Fruit fly (Drosophila melanogaster): ENCODE data around the gene vari.

The vari gene

dm6 chr2L:20799991-20800897 is 3.4 kb upstream of the vari start:
- TF ChIP-seq Dll (optimal IDR thresholded peaks at IDR 0.05) (no peak), psq (optimal IDR thresholded peaks at IDR 0.05) (no peak), usp (GFP tag; optimal IDR thresholded peaks at IDR 0.05) (no peak), CG8478 (optimal IDR thresholded peaks at IDR 0.05) (no peak), EcR (GFP tag; optimal IDR thresholded peaks at IDR 0.05) (no peak), pan (optimal IDR thresholded peaks at IDR 0.05) (no peak)

DNA sequence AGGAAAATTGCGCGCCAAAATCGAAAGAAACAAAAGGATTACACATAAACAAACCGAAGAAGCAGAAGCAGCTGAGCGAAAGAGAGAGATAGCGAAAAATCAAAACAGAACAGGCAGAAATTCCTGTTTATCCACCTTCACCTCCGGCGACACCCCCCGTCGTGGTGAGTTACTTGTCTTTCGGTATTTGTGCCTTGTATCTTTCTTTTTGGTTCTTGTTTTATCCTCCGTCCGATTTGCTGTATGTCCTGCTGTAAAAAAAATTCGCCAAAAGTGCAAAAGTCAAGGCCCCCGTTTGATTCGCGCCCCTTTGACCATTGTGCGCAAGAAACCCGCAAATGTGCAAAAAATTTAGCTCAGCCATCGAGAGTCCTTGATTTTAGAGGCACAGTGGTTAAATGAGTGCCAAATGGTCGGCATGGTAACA is 1.5 kb upstream of the vari start:
- TF ChIP-seq usp (GFP tag; optimal IDR thresholded peaks at IDR 0.05): no peak
- TF ChIP-seq Dll (optimal IDR thresholded peaks at IDR 0.05): no peak
- no peak for TF ChIP-seq pan (optimal IDR thresholded peaks at IDR 0.05)
- no peak for TF ChIP-seq psq (optimal IDR thresholded peaks at IDR 0.05)
- no peak for TF ChIP-seq CG8478 (optimal IDR thresholded peaks at IDR 0.05)
- TF ChIP-seq EcR (GFP tag; optimal IDR thresholded peaks at IDR 0.05): no peak

DNA sequence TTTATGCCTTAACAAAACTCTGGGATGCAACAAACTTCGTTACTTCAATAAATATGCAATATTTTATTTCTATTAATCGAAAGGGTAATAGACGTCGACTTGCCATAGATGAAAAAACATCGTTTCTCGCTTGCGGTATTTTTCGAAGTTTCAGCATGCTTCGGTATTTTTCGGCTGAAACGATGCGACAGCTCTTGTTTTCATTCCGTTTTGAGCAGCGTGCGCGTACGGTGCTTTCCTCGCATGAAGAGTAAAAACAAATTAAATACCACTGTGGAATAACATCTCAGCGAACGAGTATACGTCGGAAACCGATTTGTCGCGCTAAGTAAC is 639 bp upstream of the vari start, which contains the start of gene CG9328:
CG9328 (plus strand) TSS at position 201 of the 333 bp plus-strand sequence.
- TF ChIP-seq EcR (GFP tag; optimal IDR thresholded peaks at IDR 0.05) (no peak), psq (optimal IDR thresholded peaks at IDR 0.05) (no peak), Dll (optimal IDR thresholded peaks at IDR 0.05) (no peak), CG8478 (optimal IDR thresholded peaks at IDR 0.05) (no peak), pan (optimal IDR thresholded peaks at IDR 0.05) (no peak), usp (GFP tag; optimal IDR thresholded peaks at IDR 0.05) (no peak)

DNA sequence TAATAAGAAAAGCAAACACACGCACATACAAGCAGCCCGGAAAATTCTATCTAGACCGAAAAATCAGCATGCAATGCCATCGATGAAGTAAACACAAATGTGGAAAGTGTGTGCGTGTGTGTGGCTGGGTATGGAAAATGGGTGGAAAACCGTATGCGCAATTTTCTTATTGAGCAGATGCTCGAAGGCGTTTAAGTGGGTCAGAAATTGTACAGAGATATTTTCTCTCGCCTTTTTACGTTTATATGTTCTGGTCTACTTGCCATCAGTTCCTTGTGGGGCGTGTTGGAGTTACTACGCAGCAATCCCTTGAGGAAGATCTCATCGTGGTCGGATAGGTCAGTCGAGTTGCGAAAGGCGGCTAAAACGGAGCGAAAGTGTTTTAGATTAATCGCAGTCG is 1.1 kb downstream of the vari start:
- TF ChIP-seq CG8478 (optimal IDR thresholded peaks at IDR 0.05): no peak
- no peak for TF ChIP-seq pan (optimal IDR thresholded peaks at IDR 0.05)

dm6 chr2L:20794656-20795055 is 2.2 kb downstream of the vari start:
- TF ChIP-seq psq (optimal IDR thresholded peaks at IDR 0.05): no peak
- no peak for TF ChIP-seq CG8478 (optimal IDR thresholded peaks at IDR 0.05)
- TF ChIP-seq pan (optimal IDR thresholded peaks at IDR 0.05): no peak
- TF ChIP-seq usp (GFP tag; optimal IDR thresholded peaks at IDR 0.05): no peak
- TF ChIP-seq EcR (GFP tag; optimal IDR thresholded peaks at IDR 0.05): no peak
- no peak for TF ChIP-seq Dll (optimal IDR thresholded peaks at IDR 0.05)

- TF ChIP-seq psq (optimal IDR thresholded peaks at IDR 0.05) (no peak), Dll (optimal IDR thresholded peaks at IDR 0.05) (no peak), EcR (GFP tag; optimal IDR thresholded peaks at IDR 0.05) (no peak), usp (GFP tag; optimal IDR thresholded peaks at IDR 0.05) (no peak), CG8478 (optimal IDR thresholded peaks at IDR 0.05) (no peak), pan (optimal IDR thresholded peaks at IDR 0.05) (no peak)
Observed at dm6 chr2L:20793881-20794280, 3.0 kb downstream of the vari start.

- no peak for TF ChIP-seq usp (GFP tag; optimal IDR thresholded peaks at IDR 0.05)
- no peak for TF ChIP-seq EcR (GFP tag; optimal IDR thresholded peaks at IDR 0.05)
- TF ChIP-seq pan (optimal IDR thresholded peaks at IDR 0.05): no peak
- TF ChIP-seq psq (optimal IDR thresholded peaks at IDR 0.05): no peak
- no peak for TF ChIP-seq CG8478 (optimal IDR thresholded peaks at IDR 0.05)
- no peak for TF ChIP-seq Dll (optimal IDR thresholded peaks at IDR 0.05)
Observed at dm6 chr2L:20792988-20793544, 3.8 kb downstream of the vari start.

dm6 chr2L:20792521-20792920 is 4.3 kb downstream of the vari start:
- TF ChIP-seq psq (optimal IDR thresholded peaks at IDR 0.05): no peak

- TF ChIP-seq pan (optimal IDR thresholded peaks at IDR 0.05): no peak
- TF ChIP-seq EcR (GFP tag; optimal IDR thresholded peaks at IDR 0.05): no peak
- no peak for TF ChIP-seq Dll (optimal IDR thresholded peaks at IDR 0.05)
- TF ChIP-seq psq (optimal IDR thresholded peaks at IDR 0.05): no peak
- TF ChIP-seq usp (GFP tag; optimal IDR thresholded peaks at IDR 0.05): no peak
- TF ChIP-seq CG8478 (optimal IDR thresholded peaks at IDR 0.05): no peak
Observed at dm6 chr2L:20788050-20788449, 8.8 kb downstream of the vari start.

DNA sequence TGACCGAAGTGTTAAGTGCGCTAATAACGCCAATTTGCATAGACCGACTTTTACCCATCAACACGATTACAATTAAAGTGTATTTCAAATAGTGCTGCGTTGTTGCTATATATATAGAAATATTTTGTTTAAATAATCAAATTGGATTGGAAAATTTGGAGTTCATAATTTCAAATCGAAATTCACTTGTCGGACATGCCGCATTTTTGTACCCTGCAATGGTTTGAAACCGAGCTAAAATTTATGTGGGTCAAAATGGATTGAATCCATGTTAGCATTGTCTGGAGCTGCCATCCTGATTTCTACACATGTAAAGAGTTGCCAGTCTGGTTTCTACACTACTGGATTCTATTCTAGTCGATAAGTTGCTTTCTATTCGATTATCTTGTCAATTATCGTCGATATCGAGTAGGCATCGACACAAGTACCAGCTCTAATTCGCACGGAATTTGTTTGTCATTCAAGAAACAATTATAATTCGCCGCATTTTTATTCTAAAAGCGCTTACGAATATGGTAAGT is 9.5 kb downstream of the vari start, which contains the start of gene Pomp:
Pomp (plus strand) TSS at position 386 of the 521 bp plus-strand sequence.
- TF ChIP-seq psq (optimal IDR thresholded peaks at IDR 0.05) (peak; percentile 24), Dll (optimal IDR thresholded peaks at IDR 0.05) (no peak), EcR (GFP tag; optimal IDR thresholded peaks at IDR 0.05) (no peak), pan (optimal IDR thresholded peaks at IDR 0.05) (peak; percentile 78)

- no peak for TF ChIP-seq pan (optimal IDR thresholded peaks at IDR 0.05)
- no peak for TF ChIP-seq psq (optimal IDR thresholded peaks at IDR 0.05)
- TF ChIP-seq Dll (optimal IDR thresholded peaks at IDR 0.05): no peak
- TF ChIP-seq usp (GFP tag; optimal IDR thresholded peaks at IDR 0.05): no peak
- no peak for TF ChIP-seq CG8478 (optimal IDR thresholded peaks at IDR 0.05)
- TF ChIP-seq EcR (GFP tag; optimal IDR thresholded peaks at IDR 0.05): no peak
Observed at dm6 chr2L:20785333-20785732, 11.5 kb downstream of the vari start.

- TF ChIP-seq psq (optimal IDR thresholded peaks at IDR 0.05) (no peak), usp (GFP tag; optimal IDR thresholded peaks at IDR 0.05) (no peak), CG8478 (optimal IDR thresholded peaks at IDR 0.05) (no peak), EcR (GFP tag; optimal IDR thresholded peaks at IDR 0.05) (no peak), Dll (optimal IDR thresholded peaks at IDR 0.05) (no peak), pan (optimal IDR thresholded peaks at IDR 0.05) (no peak)
Observed at dm6 chr2L:20783908-20784307, 12.9 kb downstream of the vari start.

Measured in whole organism.